Fruit fly (Drosophila melanogaster): ENCODE data around the gene CG42779.

Gene CG42779

dm6 chr3R:17079859-17080255 lies 41.5 kb upstream of the CG42779 start, which contains the start of the genes Keap1 and kuk (continued):
- TF ChIP-seq HLH54F (GFP tag; optimal IDR thresholded peaks at IDR 0.05) (peak; percentile 73), Chrac-16 (GFP tag; optimal IDR thresholded peaks at IDR 0.05) (peak; percentile 55), CG3726 (GFP tag; IDR thresholded peaks at IDR 0.05) (no peak), en (GFP tag; optimal IDR thresholded peaks at IDR 0.05) (no peak), ems (GFP tag; optimal IDR thresholded peaks at IDR 0.05) (peak; percentile 47), Atf3 (GFP tag; optimal IDR thresholded peaks at IDR 0.05) (peak; percentile 48), CG14965 (GFP tag; optimal IDR thresholded peaks at IDR 0.05; ENCODE audit: borderline replicate concordance) (no peak), CG33557 (GFP tag; optimal IDR thresholded peaks at IDR 0.05) (no peak), CG11093 (GFP tag; IDR thresholded peaks at IDR 0.05) (peak; percentile 16; the same call in 1 of the 3 replicates), fu2 (GFP tag; optimal IDR thresholded peaks at IDR 0.05) (peak; percentile 63), CG15514 (GFP tag; optimal IDR thresholded peaks at IDR 0.05) (peak; percentile 74), Ets97D (GFP tag; optimal IDR thresholded peaks at IDR 0.05) (peak; percentile 90), B-H2 (GFP tag; optimal IDR thresholded peaks at IDR 0.05) (peak; percentile 61), CkIIα-i1 (GFP tag; IDR thresholded peaks at IDR 0.05) (no peak), CG7357 (GFP tag; IDR thresholded peaks at IDR 0.05) (no peak), NC2β (GFP tag; optimal IDR thresholded peaks at IDR 0.05) (peak; percentile 67), sug (tag; optimal IDR thresholded peaks at IDR 0.05) (peak; percentile 33), Vsx1 (GFP tag; optimal IDR thresholded peaks at IDR 0.05) (no peak), Dfd (GFP tag; optimal IDR thresholded peaks at IDR 0.05) (no peak), lov (optimal IDR thresholded peaks at IDR 0.05) (no peak), lov (GFP tag; IDR thresholded peaks at IDR 0.05) (no peak), fd64A (GFP tag; optimal IDR thresholded peaks at IDR 0.05) (no peak), bsh (GFP tag; optimal IDR thresholded peaks at IDR 0.05) (peak in 1 of 2 experiments; percentile 24), CG9876 (GFP tag; optimal IDR thresholded peaks at IDR 0.05) (peak; percentile 24), CG8765 (GFP tag; IDR thresholded peaks at IDR 0.05) (peak; percentile 30; the same call in 1 of the 2 replicates), prd (optimal IDR thresholded peaks at IDR 0.05) (no peak), prd (GFP tag; IDR thresholded peaks at IDR 0.05) (peak; percentile 51; the same call in 1 of the 3 replicates), CG6254 (GFP tag; optimal IDR thresholded peaks at IDR 0.05) (no peak), Oaz (GFP tag; IDR thresholded peaks at IDR 0.05) (no peak), CG8359 (GFP tag; optimal IDR thresholded peaks at IDR 0.05; ENCODE audit: borderline replicate concordance) (no peak), CG14667 (GFP tag; IDR thresholded peaks at IDR 0.05) (no peak), sqz (GFP tag; optimal IDR thresholded peaks at IDR 0.05) (peak; percentile 48), pum (GFP tag; optimal IDR thresholded peaks at IDR 0.05) (peak; percentile 63), CG4617 (GFP tag; optimal IDR thresholded peaks at IDR 0.05; ENCODE audit: borderline replicate concordance) (peak; percentile 86), nerfin-1 (tag; optimal IDR thresholded peaks at IDR 0.05) (no peak), oc (tag; optimal IDR thresholded peaks at IDR 0.05) (peak; percentile 38), ash1 (GFP tag; optimal IDR thresholded peaks at IDR 0.05) (no peak), ro (GFP tag; IDR thresholded peaks at IDR 0.05) (no peak), sim (GFP tag; IDR thresholded peaks at IDR 0.05) (no peak), bowl (GFP tag; IDR thresholded peaks at IDR 0.05) (no peak), CG10267 (tag; optimal IDR thresholded peaks at IDR 0.05) (peak; percentile 99), Mad (GFP tag; optimal IDR thresholded peaks at IDR 0.05) (peak; percentile 72), jigr1 (GFP tag; IDR thresholded peaks at IDR 0.05) (no peak), CG18599 (GFP tag; optimal IDR thresholded peaks at IDR 0.05) (peak; percentile 43), slp2 (GFP tag; optimal IDR thresholded peaks at IDR 0.05) (no peak), CoRest (tag; optimal IDR thresholded peaks at IDR 0.05) (peak; percentile 67), emc (GFP tag; optimal IDR thresholded peaks at IDR 0.05) (peak; percentile 62), CG7271 (tag; optimal IDR thresholded peaks at IDR 0.05) (peak; percentile 17), CG1792 (GFP tag; optimal IDR thresholded peaks at IDR 0.05) (no peak), CG9797 (GFP tag; optimal IDR thresholded peaks at IDR 0.05) (peak; percentile 93), CG17186 (GFP tag; optimal IDR thresholded peaks at IDR 0.05) (no peak), CG1832 (GFP tag; optimal IDR thresholded peaks at IDR 0.05) (no peak)

Data from whole organism, embryonic.